Fruit fly (Drosophila melanogaster) whole organism, embryonic: ENCODE results near the gene CG4374.
A peak's percentile ranks its signal among the peaks of the same experiment; 100 is the strongest.

Experiments
- ATbp ChIP-seq: fragments of 200-800 bp; sonication (Bioruptor generic); optimal IDR thresholded peaks from 2 replicates; lab custom pipeline; 2017; ENCODE audit warnings: missing biosample characterization, mild to moderate bottlenecking, missing genetic modification characterization, missing genetic modification reagents
- Bdp1 ChIP-seq: fragments of 200-800 bp; sonication (Bioruptor generic); optimal IDR thresholded peaks from 3 replicates; lab custom pipeline; 2016; ENCODE audit warnings: missing biosample characterization, missing genetic modification characterization
- Blimp-1 ChIP-seq: fragments of 200-800 bp; sonication (Bioruptor generic); optimal IDR thresholded peaks from 3 replicates; lab custom pipeline; 2018; ENCODE audit warnings: missing biosample characterization, missing genetic modification characterization, mild to moderate bottlenecking, moderate library complexity, missing genetic modification reagents
- CG10274 ChIP-seq: fragments of 200-800 bp; sonication (Bioruptor generic); optimal IDR thresholded peaks from 3 replicates; lab custom pipeline; 2017; ENCODE audit warnings: missing biosample characterization, mild to moderate bottlenecking, missing genetic modification characterization
- CG10431 ChIP-seq: fragments of 200-800 bp; sonication (Bioruptor generic); optimal IDR thresholded peaks from 3 replicates; lab custom pipeline; 2018; ENCODE audit warnings: missing biosample characterization, mild to moderate bottlenecking, missing genetic modification characterization
- CG11247 ChIP-seq: fragments of 200-800 bp; sonication (Bioruptor generic); IDR thresholded peaks from 2 replicates; pipeline ENCODE4 v1.3.6; 2022; ENCODE audit warnings: missing biosample characterization, missing genetic modification characterization
- CG11504 ChIP-seq: fragments of 200-800 bp; sonication (Bioruptor generic); optimal IDR thresholded peaks from 3 replicates; lab custom pipeline; 2019; ENCODE audit warnings: missing biosample characterization, mild to moderate bottlenecking, missing genetic modification characterization, moderate library complexity
- CG12155 ChIP-seq: fragments of 200-800 bp; sonication (Bioruptor generic); optimal IDR thresholded peaks from 3 replicates; lab custom pipeline; 2016; ENCODE audit warnings: missing biosample characterization, missing genetic modification characterization
- CG12219 ChIP-seq: fragments of 200-800 bp; sonication (Bioruptor generic); optimal IDR thresholded peaks from 3 replicates; lab custom pipeline; 2018; ENCODE audit warnings: missing biosample characterization, mild to moderate bottlenecking, missing genetic modification characterization
- CG14050 ChIP-seq: fragments of 200-800 bp; sonication (Bioruptor generic); IDR thresholded peaks from 3 replicates; pipeline ENCODE4 v1.3.6; 2022; ENCODE audit warnings: missing biosample characterization, missing genetic modification characterization
- CG14710 ChIP-seq: fragments of 200-800 bp; sonication (Bioruptor generic); optimal IDR thresholded peaks from 3 replicates; lab custom pipeline; 2019; ENCODE audit warnings: missing biosample characterization, mild to moderate bottlenecking, missing genetic modification characterization, moderate library complexity
- CG15479 ChIP-seq: fragments of 200-800 bp; sonication (Bioruptor generic); optimal IDR thresholded peaks from 3 replicates; lab custom pipeline; 2019; ENCODE audit warnings: missing biosample characterization, mild to moderate bottlenecking, missing genetic modification characterization, moderate library complexity
- CG15514 ChIP-seq: fragments of 200-800 bp; sonication (Bioruptor generic); optimal IDR thresholded peaks from 3 replicates; lab custom pipeline; 2017; ENCODE audit warnings: missing biosample characterization, missing genetic modification characterization, mild to moderate bottlenecking, moderate library complexity, missing genetic modification reagents
- CG17359 ChIP-seq: fragments of 200-800 bp; sonication (Bioruptor generic); optimal IDR thresholded peaks from 3 replicates; lab custom pipeline; 2018; ENCODE audit warnings: missing biosample characterization, mild to moderate bottlenecking, missing genetic modification characterization, moderate library complexity
- CG17385 ChIP-seq: fragments of 200-800 bp; sonication (Bioruptor generic); optimal IDR thresholded peaks from 3 replicates; lab custom pipeline; 2018; ENCODE audit warnings: missing biosample characterization, mild to moderate bottlenecking, missing genetic modification characterization
- CG17568 ChIP-seq: fragments of 200-800 bp; sonication (Bioruptor generic); optimal IDR thresholded peaks from 2 replicates; lab custom pipeline; 2018; ENCODE audit warnings: missing biosample characterization, mild to moderate bottlenecking, missing genetic modification characterization, moderate library complexity
- CG2120 ChIP-seq: fragments of 200-800 bp; sonication (Bioruptor generic); optimal IDR thresholded peaks from 3 replicates; lab custom pipeline; 2016; ENCODE audit warnings: missing biosample characterization, missing genetic modification characterization
- CG31365 ChIP-seq: fragments of 200-800 bp; sonication (Bioruptor generic); optimal IDR thresholded peaks from 2 replicates; lab custom pipeline; 2018; ENCODE audit warnings: missing biosample characterization, mild to moderate bottlenecking, missing genetic modification characterization
- CG31388 ChIP-seq: fragments of 200-800 bp; sonication (Bioruptor generic); optimal IDR thresholded peaks from 2 replicates; lab custom pipeline; 2016; ENCODE audit warnings: missing biosample characterization, missing genetic modification characterization
- CG3281 ChIP-seq: fragments of 200-800 bp; sonication (Bioruptor generic); optimal IDR thresholded peaks from 3 replicates; lab custom pipeline; 2017; ENCODE audit warnings: missing biosample characterization, mild to moderate bottlenecking, missing genetic modification characterization
- CG3726 ChIP-seq: fragments of 200-800 bp; sonication (Bioruptor generic); IDR thresholded peaks from 3 replicates; pipeline ENCODE4, ENCODE4 v1.3.6; 2022; ENCODE audit warnings: missing biosample characterization, missing genetic modification characterization
- CG4328 ChIP-seq: fragments of 200-800 bp; sonication (Bioruptor generic); optimal IDR thresholded peaks from 3 replicates; lab custom pipeline; 2017; ENCODE audit warnings: missing biosample characterization, missing genetic modification reagents, missing genetic modification characterization
- CG43689 ChIP-seq: fragments of 200-800 bp; sonication (Bioruptor generic); IDR thresholded peaks from 2 replicates; pipeline ENCODE4 v1.3.6; 2022; ENCODE audit warnings: missing biosample characterization, missing genetic modification characterization
- CG6813 ChIP-seq: fragments of 200-800 bp; sonication (Bioruptor generic); optimal IDR thresholded peaks from 2 replicates; lab custom pipeline; 2017; ENCODE audit warnings: missing biosample characterization, missing genetic modification characterization, mild to moderate bottlenecking, moderate library complexity, missing genetic modification reagents
- CG6854 ChIP-seq: fragments of 200-800 bp; sonication (Bioruptor generic); optimal IDR thresholded peaks from 3 replicates; lab custom pipeline; 2017; ENCODE audit warnings: missing biosample characterization, mild to moderate bottlenecking, missing genetic modification characterization
- CG9437 ChIP-seq: fragments of 200-800 bp; sonication (Bioruptor generic); optimal IDR thresholded peaks from 2 replicates; lab custom pipeline; 2018; ENCODE audit warnings: missing biosample characterization, mild to moderate bottlenecking, missing genetic modification characterization
- CG9876 ChIP-seq: fragments of 200-800 bp; sonication (Bioruptor generic); optimal IDR thresholded peaks from 2 replicates; lab custom pipeline; 2016; ENCODE audit warnings: missing biosample characterization, missing genetic modification characterization
- CG9932 ChIP-seq: fragments of 200-800 bp; sonication (Bioruptor generic); IDR thresholded peaks from 2 replicates; pipeline ENCODE4 v1.3.6; 2022; ENCODE audit warnings: missing biosample characterization, missing genetic modification characterization
- Dip2 ChIP-seq: fragments of 200-800 bp; sonication (Bioruptor generic); IDR thresholded peaks from 2 replicates; pipeline ENCODE4 v1.3.6; 2022; ENCODE audit warnings: missing biosample characterization, missing genetic modification characterization
- Doc3 ChIP-seq: fragments of 200-800 bp; sonication (Bioruptor generic); IDR thresholded peaks from 3 replicates; pipeline ENCODE4 v1.3.6; 2022; ENCODE audit warnings: missing biosample characterization, missing genetic modification characterization; ENCODE audit not compliant: partially characterized antibody
- E2f1 ChIP-seq: fragments of 200-800 bp; sonication (Bioruptor generic); IDR thresholded peaks from 2 replicates; pipeline ENCODE4 v1.3.6; 2022; ENCODE audit warnings: missing biosample characterization, missing genetic modification characterization
- HLHmδ ChIP-seq: fragments of 200-800 bp; sonication (Bioruptor generic); optimal IDR thresholded peaks from 2 replicates; lab custom pipeline; 2018; ENCODE audit warnings: missing biosample characterization, mild to moderate bottlenecking, missing genetic modification characterization, moderate library complexity
- MTF-1 ChIP-seq: fragments of 200-800 bp; sonication (Bioruptor generic); optimal IDR thresholded peaks from 2 replicates; lab custom pipeline; 2018; ENCODE audit warnings: missing biosample characterization, mild to moderate bottlenecking, missing genetic modification characterization, borderline replicate concordance
- Rx ChIP-seq: fragments of 200-800 bp; sonication (Bioruptor generic); IDR thresholded peaks from 2 replicates; pipeline ENCODE4 v1.3.6; 2022; ENCODE audit warnings: missing biosample characterization, missing genetic modification characterization
- bsh ChIP-seq, 2 experiments: fragments of 200-800 bp; sonication (Bioruptor generic); optimal IDR thresholded peaks; 2 replicates each; lab custom pipeline; 2017 to 2018; ENCODE audit warnings: mild to moderate bottlenecking in 2 of 2, missing biosample characterization in 2 of 2, missing genetic modification characterization in 2 of 2, moderate library complexity in 1 of 2
- cad ChIP-seq: fragments of >200 bp; optimal IDR thresholded peaks from 2 replicates; lab custom pipeline; 2017; ENCODE audit warnings: missing biosample characterization, missing genetic modification characterization
- danr ChIP-seq: fragments of 200-800 bp; sonication (Bioruptor generic); IDR thresholded peaks from 2 replicates; pipeline ENCODE4 v1.3.6; 2022; ENCODE audit warnings: missing biosample characterization, missing genetic modification characterization
- dimm ChIP-seq: fragments of 200-800 bp; sonication (Bioruptor generic); IDR thresholded peaks from 2 replicates; pipeline ENCODE4 v1.3.6; 2022; ENCODE audit warnings: missing biosample characterization, missing genetic modification characterization
- dmrt11E ChIP-seq: fragments of 200-800 bp; sonication (Bioruptor generic); optimal IDR thresholded peaks from 3 replicates; lab custom pipeline; 2018; ENCODE audit warnings: missing biosample characterization, mild to moderate bottlenecking, missing genetic modification characterization, moderate library complexity
- fd102C ChIP-seq: fragments of 200-800 bp; sonication (Bioruptor generic); optimal IDR thresholded peaks from 2 replicates; lab custom pipeline; 2018; ENCODE audit warnings: missing biosample characterization, mild to moderate bottlenecking, missing genetic modification characterization, moderate library complexity
- gem ChIP-seq: fragments of 200-800 bp; sonication (Bioruptor generic); optimal IDR thresholded peaks from 2 replicates; lab custom pipeline; 2019; ENCODE audit warnings: missing biosample characterization, mild to moderate bottlenecking, missing genetic modification characterization, moderate library complexity
- h ChIP-seq: fragments of >200 bp; optimal IDR thresholded peaks from 2 replicates; lab custom pipeline; 2017
- insv ChIP-seq, 2 experiments: fragments of 200-800 bp; sonication (Bioruptor generic); optimal IDR thresholded peaks; 3 replicates each; lab custom pipeline; 2016 to 2018; ENCODE audit warnings: missing biosample characterization in 2 of 2, missing genetic modification characterization in 2 of 2
- ken ChIP-seq: fragments of 200-800 bp; sonication (Bioruptor generic); IDR thresholded peaks from 3 replicates; pipeline ENCODE4 v1.3.6; 2022; ENCODE audit warnings: missing biosample characterization, missing genetic modification characterization
- onecut ChIP-seq: fragments of 200-800 bp; sonication (Bioruptor generic); IDR thresholded peaks from 2 replicates; pipeline ENCODE4 v1.3.6; 2022; ENCODE audit warnings: missing biosample characterization, missing genetic modification characterization
- org-1 ChIP-seq: fragments of 200-800 bp; sonication (Bioruptor generic); optimal IDR thresholded peaks from 2 replicates; lab custom pipeline; 2017; ENCODE audit warnings: missing biosample characterization, missing genetic modification characterization
- phol ChIP-seq: fragments of 200-800 bp; sonication (Bioruptor generic); optimal IDR thresholded peaks from 3 replicates; lab custom pipeline; 2018; ENCODE audit warnings: missing biosample characterization, mild to moderate bottlenecking, missing genetic modification characterization, moderate library complexity
- sens-2 ChIP-seq: fragments of 200-800 bp; sonication (Bioruptor generic); IDR thresholded peaks from 2 replicates; pipeline ENCODE4 v1.3.6; 2022; ENCODE audit warnings: missing biosample characterization, missing genetic modification characterization
- stc ChIP-seq: fragments of 200-800 bp; sonication (Bioruptor generic); IDR thresholded peaks from 2 replicates; pipeline ENCODE4 v1.3.6; 2022; ENCODE audit warnings: missing biosample characterization, missing genetic modification characterization

Gene CG4374

dm6 chr3R:23445249-23445916, 26.7 kb downstream of the CG4374 start (continued):
- no peak for TF ChIP-seq CG9437
- peak; percentile 32 for TF ChIP-seq HLHmδ (GFP tag; lab: Kevin White, UChicago)
- TF ChIP-seq CG31365 (tag; lab: Kevin White, UChicago): peak; percentile 20
- TF ChIP-seq CG6854 (GFP tag; lab: Kevin White, UChicago): peak; percentile 9
- peak; percentile 29; the same call in 1 of the 2 replicates for TF ChIP-seq E2f1
- peak; percentile 45 for TF ChIP-seq org-1
- TF ChIP-seq CG14050 (GFP tag; lab: Robert Waterston, UW): no peak
- TF ChIP-seq insv (GFP tag; optimal IDR thresholded peaks at IDR 0.05; lab: Kevin White, UChicago): no peak
- TF ChIP-seq CG17568: peak; percentile 7
- peak; percentile 34; the same call in 1 of the 2 replicates for TF ChIP-seq stc (GFP tag; lab: Robert Waterston, UW)
- peak; percentile 58 for TF ChIP-seq CG6813
- peak; percentile 26 for TF ChIP-seq CG4328
- TF ChIP-seq Dip2 (GFP tag; lab: Robert Waterston, UW): no peak
- TF ChIP-seq CG12155 (GFP tag; lab: Kevin White, UChicago): no peak
- TF ChIP-seq ken (GFP tag; lab: Robert Waterston, UW): 0 out of 3 replicates have a peak, but pooled peaks have one; percentile 45
- no peak for TF ChIP-seq CG15479
- 0 out of 2 replicates have a peak, but pooled peaks have one; percentile 4 for TF ChIP-seq CG11247
- TF ChIP-seq CG15514 (GFP tag; lab: Kevin White, UChicago): peak; percentile 3
- peak; percentile 22 for TF ChIP-seq Blimp-1
- 0 out of 2 replicates have a peak, but pooled peaks have one; percentile 27 for TF ChIP-seq CG9932 (GFP tag; lab: Robert Waterston, UW)
- TF ChIP-seq CG10274 (GFP tag; lab: Kevin White, UChicago): peak; percentile 7
- no peak for TF ChIP-seq h (lab: Kevin White, UChicago)
- no peak for TF ChIP-seq CG31388 (GFP tag; lab: Kevin White, UChicago)
- TF ChIP-seq MTF-1 (GFP tag; lab: Kevin White, UChicago): peak; percentile 39
- TF ChIP-seq sens-2: no peak
- TF ChIP-seq CG12219: peak; percentile 33
- TF ChIP-seq CG14710 (tag; lab: Kevin White, UChicago): no peak
- TF ChIP-seq CG9876 (GFP tag; lab: Kevin White, UChicago): no peak
- TF ChIP-seq dmrt11E (tag; lab: Kevin White, UChicago): peak; percentile 6
- TF ChIP-seq CG11504 (tag; lab: Kevin White, UChicago): peak; percentile 23
- TF ChIP-seq CG3281 (GFP tag; lab: Kevin White, UChicago): no peak
- TF ChIP-seq Rx: no peak
- TF ChIP-seq CG17385 (GFP tag; lab: Kevin White, UChicago): peak; percentile 2
- TF ChIP-seq dimm: no peak
- no peak for TF ChIP-seq CG2120
- no peak for TF ChIP-seq Doc3 (GFP tag; lab: Robert Waterston, UW)
- TF ChIP-seq bsh (GFP tag; optimal IDR thresholded peaks at IDR 0.05; lab: Kevin White, UChicago): peak in 1 of 2 experiments; percentile 49
- TF ChIP-seq gem (tag; lab: Kevin White, UChicago): peak; percentile 38
- TF ChIP-seq CG43689 (GFP tag; lab: Robert Waterston, UW): peak; percentile 67
- TF ChIP-seq danr (GFP tag; lab: Robert Waterston, UW): no peak
- no peak for TF ChIP-seq CG3726
- TF ChIP-seq fd102C (GFP tag; lab: Kevin White, UChicago): no peak
- peak; percentile 15 for TF ChIP-seq Bdp1 (GFP tag; lab: Kevin White, UChicago)
- peak; percentile 82 for TF ChIP-seq ATbp (GFP tag; lab: Kevin White, UChicago)
- peak; percentile 56 for TF ChIP-seq onecut (GFP tag; lab: Robert Waterston, UW)
- TF ChIP-seq phol: peak; percentile 11
- TF ChIP-seq CG10431 (GFP tag; lab: Kevin White, UChicago): peak; percentile 1
- peak; percentile 30 for TF ChIP-seq CG17359 (tag; lab: Kevin White, UChicago)
- no peak for TF ChIP-seq cad
